Fruit fly (Drosophila melanogaster) whole organism, embryonic: ENCODE data around the gene CG31102.

Source experiments
- Ada2b ChIP-seq: fragments of 200-800 bp; sonication (Bioruptor generic); IDR thresholded peaks from 2 replicates; pipeline ENCODE4 v1.3.6; 2022; ENCODE audit warnings: missing biosample characterization, missing genetic modification characterization
- B-H1 ChIP-seq: fragments of 200-800 bp; sonication (Bioruptor generic); IDR thresholded peaks from 3 replicates; pipeline ENCODE4 v1.3.6; 2022; ENCODE audit warnings: missing biosample characterization, missing genetic modification characterization
- BtbVII ChIP-seq: fragments of 200-800 bp; sonication (Bioruptor generic); optimal IDR thresholded peaks from 3 replicates; lab custom pipeline; 2017; ENCODE audit warnings: missing biosample characterization, mild to moderate bottlenecking, missing genetic modification characterization
- CG10462 ChIP-seq: fragments of 200-800 bp; sonication (Bioruptor generic); optimal IDR thresholded peaks from 2 replicates; lab custom pipeline; 2016; ENCODE audit warnings: missing biosample characterization, missing genetic modification characterization
- CG11695 ChIP-seq: fragments of 200-800 bp; sonication (Bioruptor generic); IDR thresholded peaks from 3 replicates; pipeline ENCODE4 v1.3.6; 2022; ENCODE audit warnings: missing biosample characterization, missing genetic modification characterization
- CG11723 ChIP-seq: fragments of 200-800 bp; sonication (Bioruptor generic); optimal IDR thresholded peaks from 2 replicates; lab custom pipeline; 2017; ENCODE audit warnings: missing biosample characterization, mild to moderate bottlenecking, missing genetic modification characterization
- CG12769 ChIP-seq: fragments of 200-800 bp; sonication (Bioruptor generic); optimal IDR thresholded peaks from 2 replicates; lab custom pipeline; 2019; ENCODE audit warnings: missing biosample characterization, mild to moderate bottlenecking, missing genetic modification characterization, moderate library complexity
- CG15269 ChIP-seq: fragments of 200-800 bp; sonication (Bioruptor generic); optimal IDR thresholded peaks from 2 replicates; lab custom pipeline; 2018; ENCODE audit warnings: missing biosample characterization, mild to moderate bottlenecking, missing genetic modification characterization, moderate library complexity
- CG15479 ChIP-seq: fragments of 200-800 bp; sonication (Bioruptor generic); optimal IDR thresholded peaks from 3 replicates; lab custom pipeline; 2019; ENCODE audit warnings: missing biosample characterization, mild to moderate bottlenecking, missing genetic modification characterization, moderate library complexity
- CG1603 ChIP-seq: fragments of 200-800 bp; sonication (Bioruptor generic); optimal IDR thresholded peaks from 2 replicates; lab custom pipeline; 2019; ENCODE audit warnings: missing biosample characterization, mild to moderate bottlenecking, missing genetic modification characterization, moderate library complexity
- CG16863 ChIP-seq: fragments of 200-800 bp; sonication (Bioruptor generic); optimal IDR thresholded peaks from 3 replicates; lab custom pipeline; 2016; ENCODE audit warnings: missing biosample characterization, missing genetic modification characterization
- CG17359 ChIP-seq: fragments of 200-800 bp; sonication (Bioruptor generic); optimal IDR thresholded peaks from 3 replicates; lab custom pipeline; 2018; ENCODE audit warnings: missing biosample characterization, mild to moderate bottlenecking, missing genetic modification characterization, moderate library complexity
- CG17612 ChIP-seq: fragments of 200-800 bp; sonication (Bioruptor generic); IDR thresholded peaks from 2 replicates; pipeline ENCODE4 v1.3.6; 2022; ENCODE audit warnings: missing biosample characterization, missing genetic modification characterization
- CG2120 ChIP-seq: fragments of 200-800 bp; sonication (Bioruptor generic); optimal IDR thresholded peaks from 3 replicates; lab custom pipeline; 2016; ENCODE audit warnings: missing biosample characterization, missing genetic modification characterization
- CG3281 ChIP-seq: fragments of 200-800 bp; sonication (Bioruptor generic); optimal IDR thresholded peaks from 3 replicates; lab custom pipeline; 2017; ENCODE audit warnings: missing biosample characterization, mild to moderate bottlenecking, missing genetic modification characterization
- CG4707 ChIP-seq: fragments of 200-800 bp; sonication (Bioruptor generic); optimal IDR thresholded peaks from 2 replicates; lab custom pipeline; 2018; ENCODE audit warnings: missing biosample characterization, mild to moderate bottlenecking, missing genetic modification characterization, moderate library complexity
- CG4854 ChIP-seq: fragments of 200-800 bp; sonication (Bioruptor generic); optimal IDR thresholded peaks from 2 replicates; lab custom pipeline; 2016; ENCODE audit warnings: missing biosample characterization, missing genetic modification characterization, inconsistent platforms
- CG5180 ChIP-seq: fragments of 200-800 bp; sonication (Bioruptor generic); optimal IDR thresholded peaks from 3 replicates; lab custom pipeline; 2017; ENCODE audit warnings: missing biosample characterization, missing genetic modification characterization, mild to moderate bottlenecking, moderate library complexity, missing genetic modification reagents
- CG6175 ChIP-seq: fragments of 200-800 bp; sonication (Bioruptor generic); IDR thresholded peaks from 3 replicates; pipeline ENCODE4 v1.3.6; 2022; ENCODE audit warnings: missing biosample characterization, missing genetic modification characterization
- CG7987 ChIP-seq: fragments of 200-800 bp; sonication (Bioruptor generic); optimal IDR thresholded peaks from 2 replicates; lab custom pipeline; 2018; ENCODE audit warnings: missing biosample characterization, mild to moderate bottlenecking, missing genetic modification characterization, moderate library complexity
- CG8281 ChIP-seq: fragments of 200-800 bp; sonication (Bioruptor generic); optimal IDR thresholded peaks from 2 replicates; lab custom pipeline; 2018; ENCODE audit warnings: missing biosample characterization, mild to moderate bottlenecking, missing genetic modification characterization, moderate library complexity
- CG8290 ChIP-seq, 3 experiments: fragments of 200-800 bp; sonication (Bioruptor generic); optimal IDR thresholded peaks; 2 replicates each; lab custom pipeline; 2016 to 2019; ENCODE audit warnings: missing biosample characterization in 3 of 3, missing genetic modification characterization in 3 of 3, mild to moderate bottlenecking in 2 of 3, moderate library complexity in 1 of 3
- CG8359 ChIP-seq: fragments of 200-800 bp; sonication (Bioruptor generic); optimal IDR thresholded peaks from 2 replicates; lab custom pipeline; 2017; ENCODE audit warnings: missing biosample characterization, mild to moderate bottlenecking, missing genetic modification characterization, borderline replicate concordance
- CG8478 ChIP-seq: fragments of >200 bp; optimal IDR thresholded peaks from 2 replicates; lab custom pipeline; 2018
- CHES-1-like ChIP-seq: fragments of 200-800 bp; sonication (Bioruptor generic); optimal IDR thresholded peaks from 2 replicates; lab custom pipeline; 2016; ENCODE audit warnings: missing biosample characterization, missing genetic modification characterization
- CrebB ChIP-seq: fragments of 200-800 bp; sonication (Bioruptor generic); optimal IDR thresholded peaks from 3 replicates; lab custom pipeline; 2018; ENCODE audit warnings: missing biosample characterization, mild to moderate bottlenecking, missing genetic modification characterization
- HHEX ChIP-seq: fragments of 200-800 bp; sonication (Bioruptor generic); optimal IDR thresholded peaks from 3 replicates; lab custom pipeline; 2017; ENCODE audit warnings: missing biosample characterization, mild to moderate bottlenecking, missing genetic modification characterization, missing genetic modification reagents
- HLHmδ ChIP-seq: fragments of 200-800 bp; sonication (Bioruptor generic); optimal IDR thresholded peaks from 2 replicates; lab custom pipeline; 2018; ENCODE audit warnings: missing biosample characterization, mild to moderate bottlenecking, missing genetic modification characterization, moderate library complexity
- Lim3 ChIP-seq: fragments of 200-800 bp; sonication (Bioruptor generic); IDR thresholded peaks from 2 replicates; pipeline ENCODE4 v1.3.6; 2022; ENCODE audit warnings: missing biosample characterization, missing genetic modification characterization
- Lpt ChIP-seq: fragments of >200 bp; optimal IDR thresholded peaks from 2 replicates; lab custom pipeline; 2018; ENCODE audit warnings: missing biosample characterization, missing genetic modification characterization
- MTF-1 ChIP-seq: fragments of 200-800 bp; sonication (Bioruptor generic); optimal IDR thresholded peaks from 2 replicates; lab custom pipeline; 2018; ENCODE audit warnings: missing biosample characterization, mild to moderate bottlenecking, missing genetic modification characterization, borderline replicate concordance
- Nf-YB ChIP-seq: fragments of 200-800 bp; sonication (Bioruptor generic); optimal IDR thresholded peaks from 3 replicates; lab custom pipeline; 2019; ENCODE audit warnings: missing biosample characterization, mild to moderate bottlenecking, missing genetic modification characterization, moderate library complexity
- NfI ChIP-seq: fragments of 200-800 bp; sonication (Bioruptor generic); optimal IDR thresholded peaks from 3 replicates; lab custom pipeline; 2018; ENCODE audit warnings: missing biosample characterization, mild to moderate bottlenecking, missing genetic modification characterization, moderate library complexity
- Rfx ChIP-seq: fragments of 200-800 bp; sonication (Bioruptor generic); IDR thresholded peaks from 2 replicates; pipeline ENCODE4 v1.3.6; 2022; ENCODE audit warnings: missing biosample characterization, missing genetic modification characterization
- Sox102F ChIP-seq: fragments of 200-800 bp; sonication (Bioruptor generic); optimal IDR thresholded peaks from 2 replicates; lab custom pipeline; 2018; ENCODE audit warnings: missing biosample characterization, mild to moderate bottlenecking, missing genetic modification characterization, moderate library complexity
- ase ChIP-seq: fragments of 200-800 bp; sonication (Bioruptor generic); IDR thresholded peaks from 3 replicates; pipeline ENCODE4 v1.3.6; 2022; ENCODE audit warnings: missing biosample characterization, missing genetic modification characterization
- ci ChIP-seq: fragments of 200-800 bp; sonication (Bioruptor generic); IDR thresholded peaks from 3 replicates; pipeline ENCODE4 v1.3.6; 2022; ENCODE audit warnings: missing biosample characterization, missing genetic modification characterization
- exex ChIP-seq: fragments of 200-800 bp; sonication (Bioruptor generic); optimal IDR thresholded peaks from 4 replicates; lab custom pipeline; 2018; ENCODE audit warnings: missing biosample characterization, mild to moderate bottlenecking, missing genetic modification characterization, moderate library complexity
- fd3F ChIP-seq: fragments of 200-800 bp; sonication (Bioruptor generic); optimal IDR thresholded peaks from 2 replicates; lab custom pipeline; 2018; ENCODE audit warnings: missing biosample characterization, mild to moderate bottlenecking, missing genetic modification characterization, moderate library complexity
- gcm2 ChIP-seq: fragments of 200-800 bp; sonication (Bioruptor generic); optimal IDR thresholded peaks from 2 replicates; lab custom pipeline; 2016; ENCODE audit warnings: missing biosample characterization, missing genetic modification characterization
- ind ChIP-seq: fragments of 200-800 bp; sonication (Bioruptor generic); optimal IDR thresholded peaks from 3 replicates; lab custom pipeline; 2016; ENCODE audit warnings: missing biosample characterization, missing genetic modification characterization
- klu ChIP-seq: fragments of 200-800 bp; sonication (Bioruptor generic); IDR thresholded peaks from 2 replicates; pipeline ENCODE4 v1.3.6; 2022; ENCODE audit warnings: missing biosample characterization, missing genetic modification characterization
- lilli ChIP-seq: fragments of 200-800 bp; sonication (Bioruptor generic); optimal IDR thresholded peaks from 3 replicates; lab custom pipeline; 2016; ENCODE audit warnings: missing biosample characterization, missing genetic modification characterization
- lmd ChIP-seq: fragments of 200-800 bp; sonication (Bioruptor generic); IDR thresholded peaks from 2 replicates; pipeline ENCODE4 v1.3.6; 2022; ENCODE audit warnings: missing biosample characterization, missing genetic modification characterization
- scrt ChIP-seq: fragments of 200-800 bp; sonication (Bioruptor generic); optimal IDR thresholded peaks from 2 replicates; lab custom pipeline; 2018; ENCODE audit warnings: missing biosample characterization, mild to moderate bottlenecking, missing genetic modification characterization, moderate library complexity
- sug ChIP-seq: fragments of 200-800 bp; optimal IDR thresholded peaks from 2 replicates; lab custom pipeline; 2019; ENCODE audit warnings: missing biosample characterization, mild to moderate bottlenecking, missing genetic modification characterization, moderate library complexity
- tap ChIP-seq: fragments of 200-800 bp; optimal IDR thresholded peaks from 3 replicates; lab custom pipeline; 2019; ENCODE audit warnings: missing biosample characterization, mild to moderate bottlenecking, missing genetic modification characterization, moderate library complexity
- tgo ChIP-seq: fragments of 200-800 bp; sonication (Bioruptor generic); IDR thresholded peaks from 3 replicates; pipeline ENCODE4 v1.3.6; 2022; ENCODE audit warnings: missing biosample characterization, missing genetic modification characterization
- twi ChIP-seq: fragments of 200-800 bp; optimal IDR thresholded peaks from 2 replicates; lab custom pipeline; 2019; ENCODE audit warnings: missing biosample characterization, mild to moderate bottlenecking, missing genetic modification characterization, moderate library complexity
- unpg ChIP-seq: fragments of 200-800 bp; sonication (Bioruptor generic); optimal IDR thresholded peaks from 3 replicates; lab custom pipeline; 2018; ENCODE audit warnings: missing biosample characterization, mild to moderate bottlenecking, missing genetic modification characterization, moderate library complexity

The CG31102 gene

dm6 chr3R:25281165-25281564 is 14.2 kb downstream of the CG31102 start, which contains the start of gene CG11892 (continued):
- peak; percentile 66 for TF ChIP-seq CrebB (tag; lab: Kevin White, UChicago)
- TF ChIP-seq CG10462 (GFP tag; lab: Kevin White, UChicago), result no peak
- peak; percentile 48 for TF ChIP-seq sug (tag; lab: Kevin White, UChicago)
- peak; percentile 69; the same call in 1 of the 3 replicates for TF ChIP-seq ci (GFP tag; lab: Robert Waterston, UW)
- TF ChIP-seq CG8281 (tag; lab: Kevin White, UChicago), result peak; percentile 19
- peak; percentile 28 for TF ChIP-seq fd3F (GFP tag; lab: Kevin White, UChicago)
- TF ChIP-seq BtbVII (GFP tag; lab: Kevin White, UChicago), result peak; percentile 52
- TF ChIP-seq unpg, result peak; percentile 51
- TF ChIP-seq CG12769 (tag; lab: Kevin White, UChicago), result peak; percentile 87
- TF ChIP-seq CG16863, result no peak
- TF ChIP-seq CG17359 (tag; lab: Kevin White, UChicago), result peak; percentile 60
- TF ChIP-seq scrt (GFP tag; lab: Kevin White, UChicago), result peak; percentile 68
- TF ChIP-seq CG6175, result no peak
- no peak for TF ChIP-seq CG15479 (GFP tag; lab: Kevin White, UChicago)
- TF ChIP-seq Sox102F (GFP tag; lab: Kevin White, UChicago), result peak; percentile 37
- no peak for TF ChIP-seq Nf-YB (GFP tag; lab: Kevin White, UChicago)
- TF ChIP-seq B-H1 (GFP tag; lab: Robert Waterston, UW), result no peak
- TF ChIP-seq CG4854 (GFP tag; lab: Kevin White, UChicago), result no peak
- no peak for TF ChIP-seq gcm2 (GFP tag; lab: Kevin White, UChicago)
- no peak for TF ChIP-seq HLHmδ (GFP tag; lab: Kevin White, UChicago)
- no peak for TF ChIP-seq Ada2b (GFP tag; lab: Robert Waterston, UW)
- TF ChIP-seq Rfx, result 0 out of 2 replicates have a peak, but pooled peaks have one; percentile 15
- no peak for TF ChIP-seq lmd (GFP tag; lab: Robert Waterston, UW)
- TF ChIP-seq Lim3 (GFP tag; lab: Robert Waterston, UW), result no peak
- TF ChIP-seq exex, result peak; percentile 15
- TF ChIP-seq CG8290 (GFP tag; optimal IDR thresholded peaks at IDR 0.05; lab: Kevin White, UChicago), result no peak
- peak in 1 of 2 experiments; percentile 93 for TF ChIP-seq CG8290 (tag; optimal IDR thresholded peaks at IDR 0.05; lab: Kevin White, UChicago)
- no peak for TF ChIP-seq ase (GFP tag; lab: Robert Waterston, UW)
- TF ChIP-seq tap (tag; lab: Kevin White, UChicago), result peak; percentile 52
- TF ChIP-seq CHES-1-like, result no peak
- peak; percentile 44 for TF ChIP-seq CG2120 (GFP tag; lab: Kevin White, UChicago)
- no peak for TF ChIP-seq ind
- TF ChIP-seq CG17612 (GFP tag; lab: Robert Waterston, UW), result no peak
- peak; percentile 6 for TF ChIP-seq CG8359 (GFP tag; lab: Kevin White, UChicago)
- TF ChIP-seq CG11695 (GFP tag; lab: Robert Waterston, UW), result 0 out of 3 replicates have a peak, but pooled peaks have one; percentile 20
- TF ChIP-seq CG5180 (GFP tag; lab: Kevin White, UChicago), result peak; percentile 33
- no peak for TF ChIP-seq Lpt (GFP tag; lab: Kevin White, UChicago)
- no peak for TF ChIP-seq tgo
- TF ChIP-seq CG15269 (tag; lab: Kevin White, UChicago), result peak; percentile 60
- TF ChIP-seq CG11723 (GFP tag; lab: Kevin White, UChicago), result peak; percentile 11
- TF ChIP-seq HHEX, result peak; percentile 64
- peak; percentile 80 for TF ChIP-seq CG7987
- TF ChIP-seq lilli (GFP tag; lab: Kevin White, UChicago), result peak; percentile 15
- peak; percentile 66 for TF ChIP-seq CG3281 (GFP tag; lab: Kevin White, UChicago)
- no peak for TF ChIP-seq twi (tag; lab: Kevin White, UChicago)
- TF ChIP-seq MTF-1 (GFP tag; lab: Kevin White, UChicago), result peak; percentile 69
- TF ChIP-seq CG8478 (lab: Kevin White, UChicago), result no peak
- peak; percentile 41 for TF ChIP-seq NfI (GFP tag; lab: Kevin White, UChicago)
- no peak for TF ChIP-seq klu
- peak; percentile 56 for TF ChIP-seq CG1603
- peak; percentile 39 for TF ChIP-seq CG4707 (GFP tag; lab: Kevin White, UChicago)
